Fruit fly (Drosophila melanogaster) whole organism, wandering third instar larva: ENCODE measurements around the gene Tango6.

ENCODE experiments used
- CrebA ChIP-seq: fragments of 200-800 bp; sonication (Bioruptor generic); optimal IDR thresholded peaks from 2 replicates; lab custom pipeline; 2016; ENCODE audit warnings: missing biosample characterization, mild to moderate bottlenecking, missing genetic modification characterization, borderline replicate concordance
- GATAd ChIP-seq: sonication (Bioruptor generic); optimal IDR thresholded peaks from 2 replicates; lab custom pipeline; 2016; ENCODE audit warnings: missing biosample characterization, missing genetic modification characterization
- Mio ChIP-seq: sonication (Bioruptor generic); optimal IDR thresholded peaks from 2 replicates; lab custom pipeline; 2016; ENCODE audit warnings: missing biosample characterization, missing genetic modification characterization
- Rel ChIP-seq, 2 experiments: fragments of 200-800 bp; sonication (Bioruptor generic) in 1 of 2; optimal IDR thresholded peaks; 2 replicates in 1 of 2; 3 replicates in 1 of 2; lab custom pipeline; 2016 to 2019; ENCODE audit warnings: mild to moderate bottlenecking in 2 of 2, missing biosample characterization in 2 of 2, missing genetic modification characterization in 2 of 2, moderate library complexity in 1 of 2
- dl ChIP-seq, 2 experiments: fragments of 175-275, 200-275 bp in 1 of 2; fragments of 200-275 bp in 1 of 2; sonication (Bioruptor generic); optimal IDR thresholded peaks; lab custom pipeline; 2018; ENCODE audit warnings: mild to moderate bottlenecking in 2 of 2, missing biosample characterization in 2 of 2, missing genetic modification characterization in 2 of 2, moderate library complexity in 2 of 2; ENCODE audit not compliant: partially characterized antibody in 2 of 2, insufficient read depth in 1 of 2
- ey ChIP-seq: fragments of 200-800 bp; sonication (Bioruptor generic); optimal IDR thresholded peaks from 2 replicates; lab custom pipeline; 2016; ENCODE audit warnings: missing biosample characterization, missing genetic modification characterization
- lola ChIP-seq: fragments of >200 bp; optimal IDR thresholded peaks from 2 replicates; lab custom pipeline; 2017; ENCODE audit warnings: missing biosample characterization, missing genetic modification characterization
- usp ChIP-seq: fragments of >200 bp; optimal IDR thresholded peaks from 2 replicates; lab custom pipeline; 2017; ENCODE audit warnings: missing biosample characterization, missing genetic modification characterization

DNA sequence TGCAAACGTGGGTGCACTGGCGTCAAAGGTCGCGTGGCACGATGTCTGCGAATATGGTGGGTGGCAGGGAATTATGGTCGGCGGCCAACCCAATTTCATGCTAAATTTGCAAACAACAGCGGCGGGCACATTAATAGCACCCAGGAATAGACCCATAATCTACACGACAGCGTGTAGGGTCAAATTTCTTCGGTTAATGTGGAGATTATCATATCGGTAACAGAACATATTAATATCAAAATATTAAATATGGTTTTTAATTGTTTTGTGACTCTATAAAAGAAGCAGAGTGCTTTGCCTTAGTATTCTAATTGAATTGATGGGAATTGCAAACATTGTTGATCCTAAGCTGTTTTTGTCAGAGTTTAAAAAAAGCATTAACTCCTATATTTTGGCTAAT, 10.1 kb downstream of the Tango6 start:
- TF ChIP-seq Mio (GFP tag; lab: Kevin White, UChicago) (no peak), lola (GFP tag; lab: Kevin White, UChicago) (no peak), Rel (GFP tag; optimal IDR thresholded peaks at IDR 0.05; lab: Kevin White, UChicago) (no peak), Rel (tag; optimal IDR thresholded peaks at IDR 0.05; lab: Kevin White, UChicago) (no peak), usp (no peak), GATAd (GFP tag; lab: Kevin White, UChicago) (no peak), ey (no peak), CrebA (GFP tag; lab: Kevin White, UChicago) (no peak), dl (GFP tag; optimal IDR thresholded peaks at IDR 0.05; lab: Kevin White, UChicago; ENCODE audit: insufficient read depth in 1 of 2, partially characterized antibody in 2 of 2) (no peak)
